Worm (Caenorhabditis elegans): ENCODE results near the gene che-12.

DNA sequence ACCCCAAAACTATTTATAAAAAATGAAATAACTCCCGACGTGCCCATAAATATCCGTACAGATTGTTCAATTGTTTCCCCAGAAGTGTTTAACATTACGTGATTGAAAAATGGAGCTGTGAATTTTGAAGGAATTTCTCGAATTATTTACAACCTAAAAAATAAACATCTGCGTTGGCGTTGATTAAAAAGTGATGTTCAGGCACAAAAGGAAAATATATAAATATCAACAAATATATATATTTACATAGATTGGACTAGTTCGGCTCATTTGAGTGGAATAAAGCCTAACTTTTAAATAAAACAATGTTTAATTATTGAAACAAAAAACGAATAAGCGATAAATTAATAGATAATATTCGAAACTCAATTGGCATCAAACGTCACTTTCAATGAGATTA lies 46.7 kb downstream of the che-12 start, which contains the start of gene sri-18:
- TF ChIP-seq dao-5 (tag; optimal IDR thresholded peaks at IDR 0.05) (no peak), W03F9.2 (tag; optimal IDR thresholded peaks at IDR 0.05) (no peak)
